Worm (Caenorhabditis elegans): Measurements from ENCODE around the gene gst-23.

DNA sequence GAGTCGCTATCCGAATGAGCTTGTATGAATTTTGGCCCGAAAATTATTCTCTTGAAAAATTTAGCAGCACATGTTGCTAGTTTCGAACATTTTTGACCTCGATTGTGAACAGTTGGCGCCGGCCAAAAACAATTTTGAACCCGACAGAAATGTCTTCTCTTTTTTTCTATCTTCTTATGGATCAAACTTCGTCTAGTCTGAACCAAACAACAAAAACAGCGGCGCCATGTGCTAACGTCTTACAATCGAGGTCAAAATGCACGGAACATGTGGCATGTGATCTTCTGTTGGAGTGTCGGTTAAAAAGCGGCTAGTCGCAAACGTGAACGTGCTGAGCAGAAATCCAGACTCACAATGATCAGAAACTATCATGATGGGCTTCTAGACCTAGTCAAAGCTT, 33.1 kb downstream of the gst-23 start:
- TF ChIP-seq tab-1 (GFP tag; IDR thresholded peaks at IDR 0.05) (no peak), flt-1 (GFP tag; IDR thresholded peaks at IDR 0.05) (no peak), ref-1 (GFP tag; conservative IDR thresholded peaks at IDR 0.05) (no peak), T22C8.4 (GFP tag; IDR thresholded peaks at IDR 0.05) (no peak), klf-2 (GFP tag; conservative IDR thresholded peaks at IDR 0.05) (no peak)

All from whole organism, midembryonic.